Worm (Caenorhabditis elegans) whole organism, young adult: ENCODE measurements around the gene Y110A2AR.1.

Source experiments
- B0261.1 ChIP-seq: sonication (generic microtip); optimal IDR thresholded peaks from 2 replicates; lab custom pipeline; 2016; ENCODE audit warnings: mild to moderate bottlenecking, missing genetic modification characterization, moderate library complexity, missing compliant biosample characterization
- C06A6.2 ChIP-seq: fragments of 200-800 bp; sonication (Bioruptor generic); conservative IDR thresholded peaks from 2 replicates; pipeline ENCODE4 v1.3.6; 2022; ENCODE audit warnings: missing genetic modification characterization, missing compliant biosample characterization
- C17E4.6 ChIP-seq: fragments of 200-800 bp; sonication (Bioruptor generic); IDR thresholded peaks from 2 replicates; pipeline ENCODE4 v1.3.6; 2022; ENCODE audit warnings: missing genetic modification reagents, missing genetic modification characterization, missing compliant biosample characterization
- ama-1 ChIP-seq, 3 experiments: fragments of 150-350 bp in 1 of 3; sonication (generic microtip) in 2 of 3; optimal IDR thresholded peaks; 2 replicates each; lab custom pipeline; 2014 to 2018; ENCODE audit warnings: missing biosample characterization in 2 of 3, missing genetic modification characterization in 2 of 3, missing genetic modification reagents in 2 of 3
- bed-1 ChIP-seq: fragments of 200-800 bp; sonication (Bioruptor generic); IDR thresholded peaks from 2 replicates; pipeline ENCODE4 v1.3.6; 2022; ENCODE audit warnings: missing genetic modification reagents, missing genetic modification characterization, missing compliant biosample characterization
- ceh-79 ChIP-seq: sonication (generic microtip); optimal IDR thresholded peaks from 2 replicates; lab custom pipeline; 2017; ENCODE audit warnings: mild to moderate bottlenecking, missing genetic modification characterization, missing compliant biosample characterization
- dox-1 ChIP-seq: fragments of 200-800 bp; sonication (Bioruptor generic); IDR thresholded peaks from 2 replicates; pipeline ENCODE4 v1.3.6; 2022; ENCODE audit warnings: missing genetic modification reagents, missing genetic modification characterization, missing compliant biosample characterization
- dpff-1 ChIP-seq: sonication (generic microtip); optimal IDR thresholded peaks from 2 replicates; lab custom pipeline; 2017; ENCODE audit warnings: mild to moderate bottlenecking, missing genetic modification characterization, missing compliant biosample characterization
- egrh-3 ChIP-seq: fragments of 200-800 bp; sonication (Bioruptor generic); IDR thresholded peaks from 2 replicates; pipeline ENCODE4 v1.3.6; 2022; ENCODE audit warnings: missing genetic modification reagents, missing genetic modification characterization, missing compliant biosample characterization
- hlh-12 ChIP-seq: sonication (generic microtip); optimal IDR thresholded peaks from 2 replicates; lab custom pipeline; 2016; ENCODE audit warnings: missing genetic modification characterization, missing compliant biosample characterization
- hmg-1.2 ChIP-seq: fragments of 200-800 bp; sonication (Bioruptor generic); IDR thresholded peaks from 2 replicates; pipeline ENCODE4 v1.3.6; 2022; ENCODE audit warnings: missing genetic modification reagents, missing genetic modification characterization, missing compliant biosample characterization
- hsf-1 ChIP-seq: fragments of 200-800 bp; sonication (Bioruptor generic); IDR thresholded peaks from 2 replicates; pipeline ENCODE4 v1.3.6; 2022; ENCODE audit warnings: missing genetic modification reagents, missing genetic modification characterization, missing compliant biosample characterization
- let-607 ChIP-seq, 2 experiments: fragments of 200-800 bp in 1 of 2; sonication (Bioruptor generic) in 1 of 2; sonication (generic microtip) in 1 of 2; optimal IDR thresholded peaks; 2 replicates each; lab custom pipeline; 2016 to 2018; ENCODE audit warnings: mild to moderate bottlenecking in 2 of 2, missing compliant biosample characterization in 2 of 2, missing genetic modification characterization in 2 of 2, moderate library complexity in 2 of 2, missing genotype in 1 of 2
- lin-26 ChIP-seq: fragments of 200-800 bp; sonication (Bioruptor generic); IDR thresholded peaks from 2 replicates; pipeline ENCODE4 v1.3.6; 2022; ENCODE audit warnings: missing genetic modification reagents, missing genetic modification characterization, missing compliant biosample characterization
- lir-1 ChIP-seq: fragments of 200-800 bp; sonication (Bioruptor generic); conservative IDR thresholded peaks from 2 replicates; pipeline ENCODE4 v1.3.6; 2022; ENCODE audit warnings: missing genetic modification reagents, missing genetic modification characterization, missing compliant biosample characterization
- madf-10 ChIP-seq: sonication (generic microtip); optimal IDR thresholded peaks from 2 replicates; lab custom pipeline; 2016; ENCODE audit warnings: mild to moderate bottlenecking, missing genetic modification characterization, missing compliant biosample characterization
- mes-4 ChIP-seq: sonication (generic microtip); optimal IDR thresholded peaks from 2 replicates; lab custom pipeline; 2016; ENCODE audit warnings: missing genotype, missing genetic modification characterization, missing compliant biosample characterization
- nhr-120 ChIP-seq: fragments of 200-800 bp; sonication (Bioruptor generic); IDR thresholded peaks from 2 replicates; pipeline ENCODE4 v1.3.6; 2022; ENCODE audit warnings: missing genetic modification characterization, missing compliant biosample characterization
- nhr-90 ChIP-seq: sonication (generic microtip); optimal IDR thresholded peaks from 2 replicates; lab custom pipeline; 2016; ENCODE audit warnings: missing genotype, mild to moderate bottlenecking, missing genetic modification characterization, missing compliant biosample characterization
- repo-1 ChIP-seq: sonication (generic microtip); optimal IDR thresholded peaks from 2 replicates; lab custom pipeline; 2017; ENCODE audit warnings: mild to moderate bottlenecking, missing genetic modification characterization, missing compliant biosample characterization
- rpc-1 ChIP-seq, 2 experiments: fragments of 150-350 bp in 1 of 2; sonication (generic microtip) in 1 of 2; optimal IDR thresholded peaks; 2 replicates each; lab custom pipeline; 2014 to 2018; ENCODE audit warnings: missing biosample characterization in 1 of 2, missing genetic modification characterization in 1 of 2, missing genetic modification reagents in 1 of 2, missing genotype in 1 of 2
- sea-2 ChIP-seq: fragments of 200-800 bp; sonication (Bioruptor generic); IDR thresholded peaks from 2 replicates; pipeline ENCODE4 v1.3.6; 2022; ENCODE audit warnings: missing genetic modification characterization, missing compliant biosample characterization
- snpc-1.1 ChIP-seq: sonication (generic microtip); optimal IDR thresholded peaks from 2 replicates; lab custom pipeline; 2017; ENCODE audit warnings: missing genetic modification characterization, mild to moderate bottlenecking, missing compliant biosample characterization, antibody characterized with exemption, moderate library complexity, missing genotype, missing genetic modification reagents; ENCODE audit not compliant: insufficient read depth
- snpc-3.4 ChIP-seq: sonication (generic microtip); optimal IDR thresholded peaks from 2 replicates; lab custom pipeline; 2017; ENCODE audit warnings: missing genetic modification characterization, mild to moderate bottlenecking, missing compliant biosample characterization, antibody characterized with exemption, moderate library complexity, missing genotype, missing genetic modification reagents
- snpc-4 ChIP-seq, 5 experiments: fragments of 150-350 bp in 1 of 5; sonication (generic microtip) in 4 of 5; optimal IDR thresholded peaks; 2 replicates each; lab custom pipeline; 2014 to 2018; ENCODE audit warnings: missing genetic modification characterization in 5 of 5, missing biosample characterization in 3 of 5, antibody characterized with exemption in 2 of 5, mild to moderate bottlenecking in 2 of 5, missing compliant biosample characterization in 2 of 5, missing genotype in 2 of 5, moderate library complexity in 2 of 5, missing genetic modification reagents in 1 of 5
- tbp1 ChIP-seq: fragments of 200-800 bp; sonication (Bioruptor generic); optimal IDR thresholded peaks from 2 replicates; lab custom pipeline; 2018; ENCODE audit warnings: mild to moderate bottlenecking, missing genetic modification characterization, missing compliant biosample characterization
- tlf-1 ChIP-seq: fragments of 200-800 bp; sonication (Bioruptor generic); optimal IDR thresholded peaks from 2 replicates; lab custom pipeline; 2018; ENCODE audit warnings: mild to moderate bottlenecking, missing genetic modification characterization, missing compliant biosample characterization
- unc-62 ChIP-seq: fragments of 150-350 bp; optimal IDR thresholded peaks from 2 replicates; lab custom pipeline; 2014; ENCODE audit warnings: missing biosample characterization, missing genetic modification reagents, missing genetic modification characterization
- ztf-3 ChIP-seq: fragments of 200-800 bp; sonication (Bioruptor generic); optimal IDR thresholded peaks from 2 replicates; lab custom pipeline; 2018; ENCODE audit warnings: mild to moderate bottlenecking, missing genetic modification characterization, missing compliant biosample characterization

The Y110A2AR.1 gene

ce11 chrII:2940747-2941146 is 21.2 kb downstream of the Y110A2AR.1 start, which contains the start of gene irld-66:
Gene irld-66 (minus strand): TSS chrII:2940847.
- TF ChIP-seq tlf-1 (GFP tag; lab: Kevin White, UChicago) (no peak), mes-4 (tag; lab: Kevin White, UChicago) (no peak), nhr-120 (GFP tag; lab: Robert Waterston, UW) (no peak)

- TF ChIP-seq snpc-4 (GFP tag; optimal IDR thresholded peaks at IDR 0.05; lab: Kevin White, UChicago) (no peak), snpc-4 (tag; optimal IDR thresholded peaks at IDR 0.05; lab: Kevin White, UChicago) (no peak), hlh-12 (no peak), nhr-90 (tag; lab: Kevin White, UChicago) (no peak), repo-1 (tag; lab: Kevin White, UChicago) (no peak), snpc-3.4 (tag; lab: Kevin White, UChicago) (no peak), lir-1 (GFP tag; lab: Robert Waterston, UW) (no peak), dox-1 (GFP tag; lab: Robert Waterston, UW) (no peak), C17E4.6 (GFP tag; lab: Robert Waterston, UW) (no peak), sea-2 (GFP tag; lab: Robert Waterston, UW) (no peak)
Observed at ce11 chrII:2943966-2944365, 24.5 kb downstream of the Y110A2AR.1 start, which contains the start of the genes irld-50 and irld-49. Gene irld-50 (minus strand): TSS chrII:2944066. Gene irld-49 (plus strand): TSS chrII:2944176.

- TF ChIP-seq ceh-79 (tag; lab: Kevin White, UChicago) (no peak), dpff-1 (tag; lab: Kevin White, UChicago) (no peak), let-607 (tag; optimal IDR thresholded peaks at IDR 0.05; lab: Kevin White, UChicago) (no peak), hsf-1 (GFP tag; lab: Robert Waterston, UW) (no peak), bed-1 (no peak), ztf-3 (GFP tag; lab: Kevin White, UChicago) (no peak), unc-62 (GFP tag; lab: Kevin White, UChicago) (no peak), nhr-120 (GFP tag; lab: Robert Waterston, UW) (no peak), ama-1 (optimal IDR thresholded peaks at IDR 0.05; lab: Kevin White, UChicago) (no peak), ama-1 (GFP tag; optimal IDR thresholded peaks at IDR 0.05; lab: Kevin White, UChicago) (no peak)
Observed at ce11 chrII:2946438-2946837, 26.9 kb downstream of the Y110A2AR.1 start, which contains the start of gene srw-79. Gene srw-79 (plus strand): TSS chrII:2946738.

ce11 chrII:2948614-2949013 is 29.1 kb downstream of the Y110A2AR.1 start:
- TF ChIP-seq hmg-1.2 (GFP tag; lab: Robert Waterston, UW) (0 out of 2 replicates have a peak, but pooled peaks have one; percentile 27), ztf-3 (GFP tag; lab: Kevin White, UChicago) (no peak)

ce11 chrII:2952629-2953028 is 33.1 kb downstream of the Y110A2AR.1 start, which contains the start of gene irld-51:
Gene irld-51 (minus strand): TSS chrII:2952729.
- no peak for TF ChIP-seq rpc-1 (optimal IDR thresholded peaks at IDR 0.05; lab: Kevin White, UChicago)
- peak; percentile 21 for TF ChIP-seq rpc-1 (tag; optimal IDR thresholded peaks at IDR 0.05; lab: Kevin White, UChicago)
- TF ChIP-seq egrh-3 (GFP tag; lab: Robert Waterston, UW), result no peak

- TF ChIP-seq madf-10 (tag; lab: Kevin White, UChicago) (no peak), tbp1 (GFP tag; lab: Kevin White, UChicago) (peak; percentile 70), C06A6.2 (GFP tag; lab: Robert Waterston, UW) (no peak), rpc-1 (optimal IDR thresholded peaks at IDR 0.05; lab: Kevin White, UChicago) (no peak), rpc-1 (tag; optimal IDR thresholded peaks at IDR 0.05; lab: Kevin White, UChicago) (peak; percentile 62), lin-26 (GFP tag; lab: Robert Waterston, UW) (0 out of 2 replicates have a peak, but pooled peaks have one; percentile 22), snpc-1.1 (tag; lab: Kevin White, UChicago) (no peak), B0261.1 (tag; lab: Kevin White, UChicago) (peak; percentile 34)
Observed at ce11 chrII:2955656-2956115, 36.2 kb downstream of the Y110A2AR.1 start, which contains the start of gene irld-48. Gene irld-48 (plus strand): TSS chrII:2956065.
